Worm (Caenorhabditis elegans) whole organism, midembryonic: ENCODE data around the gene egl-21.

Experiments
- T22C8.4 ChIP-seq: fragments of 200-800 bp; sonication (Bioruptor generic); IDR thresholded peaks from 2 replicates; pipeline ENCODE4 v1.3.6; 2022; ENCODE audit warnings: missing genetic modification characterization, missing compliant biosample characterization
- cog-1 ChIP-seq: sonication (generic microtip); optimal IDR thresholded peaks from 2 replicates; lab custom pipeline; 2016; ENCODE audit warnings: missing genetic modification characterization, missing compliant biosample characterization
- flt-1 ChIP-seq: fragments of 200-800 bp; sonication (Bioruptor generic); IDR thresholded peaks from 2 replicates; pipeline ENCODE4 v1.3.6; 2022; ENCODE audit warnings: missing genetic modification characterization, missing compliant biosample characterization
- klf-2 ChIP-seq: fragments of 200-800 bp; sonication (Bioruptor generic); conservative IDR thresholded peaks from 2 replicates; pipeline ENCODE4 v1.3.6; 2022; ENCODE audit warnings: missing genetic modification reagents, missing genetic modification characterization, missing compliant biosample characterization
- med-1 ChIP-seq: sonication (generic microtip); optimal IDR thresholded peaks from 2 replicates; lab custom pipeline; 2017; ENCODE audit warnings: missing genetic modification characterization, mild to moderate bottlenecking, missing compliant biosample characterization, antibody characterized with exemption, missing genetic modification reagents; ENCODE audit not compliant: insufficient read depth
- ref-1 ChIP-seq: fragments of 200-800 bp; sonication (Bioruptor generic); conservative IDR thresholded peaks from 2 replicates; pipeline ENCODE4 v1.3.6; 2022; ENCODE audit warnings: missing genetic modification reagents, missing genetic modification characterization, missing compliant biosample characterization
- tab-1 ChIP-seq: fragments of 200-800 bp; sonication (Bioruptor generic); IDR thresholded peaks from 2 replicates; pipeline ENCODE4 v1.3.6; 2022; ENCODE audit warnings: missing genetic modification characterization, missing compliant biosample characterization
- ztf-23 ChIP-seq: fragments of 200-800 bp; sonication (Bioruptor generic); IDR thresholded peaks from 2 replicates; pipeline ENCODE4 v1.3.6; 2022; ENCODE audit warnings: missing genetic modification reagents, missing genetic modification characterization, missing compliant biosample characterization
- ztf-29 ChIP-seq: fragments of 200-800 bp; sonication (Bioruptor generic); IDR thresholded peaks from 2 replicates; pipeline ENCODE4 v1.3.6; 2022; ENCODE audit warnings: missing genetic modification reagents, missing genetic modification characterization, missing compliant biosample characterization

ce11 chrIV:10511432-10511831 is 29.8 kb upstream of the egl-21 start:
- TF ChIP-seq tab-1 (no peak), med-1 (GFP tag; lab: Kevin White, UChicago) (no peak), flt-1 (GFP tag; lab: Robert Waterston, UW) (no peak), ref-1 (no peak), ztf-29 (no peak), T22C8.4 (GFP tag; lab: Robert Waterston, UW) (no peak), klf-2 (no peak), cog-1 (tag; lab: Kevin White, UChicago) (no peak), ztf-23 (GFP tag; lab: Robert Waterston, UW) (no peak)
